Worm (Caenorhabditis elegans): ENCODE data around the gene fbxa-10.

fbxa-10 gene

ce11 chrIII:916897-917296 lies 35.3 kb upstream of the fbxa-10 start, which contains the start of gene idpp-13:
Gene idpp-13, minus strand, starts transcription at chrIII:916997.
- TF ChIP-seq lin-13 (tag; optimal IDR thresholded peaks at IDR 0.05), result no peak
- TF ChIP-seq unc-62 (GFP tag; optimal IDR thresholded peaks at IDR 0.05), result no peak
- no peak for TF ChIP-seq flh-1 (GFP tag; optimal IDR thresholded peaks at IDR 0.05)
- TF ChIP-seq mab-5 (tag; optimal IDR thresholded peaks at IDR 0.05), result no peak
- TF ChIP-seq lin-32 (GFP tag; optimal IDR thresholded peaks at IDR 0.05), result no peak
- TF ChIP-seq unc-120 (tag; optimal IDR thresholded peaks at IDR 0.05; ENCODE audit: poor library complexity, severe bottlenecking), result no peak

ce11 chrIII:919322-919721 lies 32.9 kb upstream of the fbxa-10 start, which contains the start of gene F23H11.7:
Gene F23H11.7, minus strand, starts transcription at chrIII:919422.
- TF ChIP-seq zip-8 (tag; optimal IDR thresholded peaks at IDR 0.05), result no peak
- TF ChIP-seq nhr-28 (tag; optimal IDR thresholded peaks at IDR 0.05), result no peak
- TF ChIP-seq elt-3 (tag; optimal IDR thresholded peaks at IDR 0.05), result no peak
- no peak for TF ChIP-seq blmp-1 (tag; optimal IDR thresholded peaks at IDR 0.05)
- TF ChIP-seq unc-62 (GFP tag; optimal IDR thresholded peaks at IDR 0.05), result no peak
- TF ChIP-seq unc-120 (tag; optimal IDR thresholded peaks at IDR 0.05; ENCODE audit: poor library complexity, severe bottlenecking), result no peak
- no peak for TF ChIP-seq mab-5 (tag; optimal IDR thresholded peaks at IDR 0.05)

- TF ChIP-seq mep-1 (tag; optimal IDR thresholded peaks at IDR 0.05) (no peak), tbx-8 (GFP tag; optimal IDR thresholded peaks at IDR 0.05) (no peak), cnd-1 (tag; optimal IDR thresholded peaks at IDR 0.05) (no peak), lin-32 (GFP tag; optimal IDR thresholded peaks at IDR 0.05) (no peak), sem-2 (GFP tag; optimal IDR thresholded peaks at IDR 0.05) (no peak), hlh-1 (tag; optimal IDR thresholded peaks at IDR 0.05) (no peak), pha-4 (tag; optimal IDR thresholded peaks at IDR 0.05) (no peak), ceh-43 (GFP tag; optimal IDR thresholded peaks at IDR 0.05) (no peak), elt-3 (tag; optimal IDR thresholded peaks at IDR 0.05) (no peak), mab-5 (tag; optimal IDR thresholded peaks at IDR 0.05) (no peak), nhr-237 (tag; optimal IDR thresholded peaks at IDR 0.05) (no peak), sptf-1 (tag; optimal IDR thresholded peaks at IDR 0.05) (no peak), nhr-2 (tag; optimal IDR thresholded peaks at IDR 0.05) (no peak), blmp-1 (tag; optimal IDR thresholded peaks at IDR 0.05) (no peak), unc-120 (tag; optimal IDR thresholded peaks at IDR 0.05; ENCODE audit: poor library complexity, severe bottlenecking) (no peak), nhr-12 (tag; optimal IDR thresholded peaks at IDR 0.05) (no peak), drap-1 (GFP tag; optimal IDR thresholded peaks at IDR 0.05) (no peak), ztf-11 (tag; optimal IDR thresholded peaks at IDR 0.05) (no peak), lsy-2 (tag; optimal IDR thresholded peaks at IDR 0.05) (no peak), mls-2 (tag; optimal IDR thresholded peaks at IDR 0.05) (no peak)
Measured at ce11 chrIII:926216-926615, 26.0 kb upstream of the fbxa-10 start, which contains the start of gene pef-1. Gene pef-1, minus strand, starts transcription at chrIII:926316.

- TF ChIP-seq sem-2 (GFP tag; optimal IDR thresholded peaks at IDR 0.05) (peak; percentile 44), lin-32 (GFP tag; optimal IDR thresholded peaks at IDR 0.05) (peak; percentile 85), mls-2 (tag; optimal IDR thresholded peaks at IDR 0.05) (peak; percentile 95), tbx-8 (GFP tag; optimal IDR thresholded peaks at IDR 0.05) (peak; percentile 88), M03D4.4 (tag; optimal IDR thresholded peaks at IDR 0.05) (peak; percentile 91), unc-120 (tag; optimal IDR thresholded peaks at IDR 0.05; ENCODE audit: poor library complexity, severe bottlenecking) (peak; percentile 49), ceh-83 (GFP tag; optimal IDR thresholded peaks at IDR 0.05) (peak; percentile 75), sptf-1 (tag; optimal IDR thresholded peaks at IDR 0.05) (peak; percentile 96), ceh-43 (GFP tag; optimal IDR thresholded peaks at IDR 0.05) (peak; percentile 50), cnd-1 (tag; optimal IDR thresholded peaks at IDR 0.05) (peak; percentile 49), bed-3 (GFP tag; optimal IDR thresholded peaks at IDR 0.05) (peak; percentile 72)
Measured at ce11 chrIII:931405-931804, 20.8 kb upstream of the fbxa-10 start.

ce11 chrIII:936037-936507 lies 16.1 kb upstream of the fbxa-10 start, which contains the start of gene fbxa-55:
Gene fbxa-55, minus strand, starts transcription at chrIII:936087.
- no peak for TF ChIP-seq unc-120 (tag; optimal IDR thresholded peaks at IDR 0.05; ENCODE audit: poor library complexity, severe bottlenecking)
- TF ChIP-seq M03D4.4 (tag; optimal IDR thresholded peaks at IDR 0.05), result no peak
- no peak for TF ChIP-seq nhr-76 (tag; optimal IDR thresholded peaks at IDR 0.05)
- no peak for TF ChIP-seq tbx-8 (GFP tag; optimal IDR thresholded peaks at IDR 0.05)
- no peak for TF ChIP-seq ceh-43 (GFP tag; optimal IDR thresholded peaks at IDR 0.05)
- TF ChIP-seq bed-3 (GFP tag; optimal IDR thresholded peaks at IDR 0.05), result no peak
- TF ChIP-seq ham-2 (GFP tag; optimal IDR thresholded peaks at IDR 0.05), result no peak
- no peak for TF ChIP-seq lin-32 (GFP tag; optimal IDR thresholded peaks at IDR 0.05)
- TF ChIP-seq mls-2 (tag; optimal IDR thresholded peaks at IDR 0.05), result no peak
- TF ChIP-seq cnd-1 (tag; optimal IDR thresholded peaks at IDR 0.05), result no peak
- no peak for TF ChIP-seq nhr-2 (tag; optimal IDR thresholded peaks at IDR 0.05)
- no peak for TF ChIP-seq drap-1 (GFP tag; optimal IDR thresholded peaks at IDR 0.05)
- TF ChIP-seq ceh-83 (GFP tag; optimal IDR thresholded peaks at IDR 0.05), result no peak
- no peak for TF ChIP-seq lin-13 (tag; optimal IDR thresholded peaks at IDR 0.05)
- TF ChIP-seq blmp-1 (tag; optimal IDR thresholded peaks at IDR 0.05), result no peak

All from whole organism, mixed stage, embryonic.